Fruit fly (Drosophila melanogaster) whole organism, embryonic: ENCODE measurements around the gene kud.

ENCODE experiments used
- Awh ChIP-seq: fragments of 200-800 bp; sonication (Bioruptor generic); IDR thresholded peaks from 2 replicates; pipeline ENCODE4, ENCODE4 v1.3.6; 2022; ENCODE audit warnings: missing biosample characterization, missing genetic modification characterization
- CG10959 ChIP-seq: fragments of 200-800 bp; sonication (Bioruptor generic); IDR thresholded peaks from 2 replicates; pipeline ENCODE4 v1.3.6; 2022; ENCODE audit warnings: missing biosample characterization, missing genetic modification characterization
- CG12236 ChIP-seq: fragments of 200-800 bp; sonication (Bioruptor generic); optimal IDR thresholded peaks from 2 replicates; lab custom pipeline; 2016; ENCODE audit warnings: missing biosample characterization, missing genetic modification characterization
- CG12744 ChIP-seq: fragments of 200-800 bp; sonication (Bioruptor generic); optimal IDR thresholded peaks from 2 replicates; lab custom pipeline; 2016; ENCODE audit warnings: missing biosample characterization, missing genetic modification characterization
- CG13624 ChIP-seq: fragments of 200-800 bp; sonication (Bioruptor generic); optimal IDR thresholded peaks from 2 replicates; lab custom pipeline; 2016; ENCODE audit warnings: missing biosample characterization, missing genetic modification characterization
- CG31441 ChIP-seq: fragments of 200-800 bp; sonication (Bioruptor generic); IDR thresholded peaks from 2 replicates; pipeline ENCODE4 v1.3.6; 2022; ENCODE audit warnings: missing biosample characterization, missing genetic modification characterization
- CG3726 ChIP-seq: fragments of 200-800 bp; sonication (Bioruptor generic); IDR thresholded peaks from 3 replicates; pipeline ENCODE4, ENCODE4 v1.3.6; 2022; ENCODE audit warnings: missing biosample characterization, missing genetic modification characterization
- CG4617 ChIP-seq: fragments of 200-800 bp; sonication (Bioruptor generic); optimal IDR thresholded peaks from 3 replicates; lab custom pipeline; 2016; ENCODE audit warnings: missing biosample characterization, missing genetic modification characterization, borderline replicate concordance
- CG4730 ChIP-seq: fragments of 200-800 bp; sonication (Bioruptor generic); IDR thresholded peaks from 2 replicates; pipeline ENCODE4 v1.3.6; 2022; ENCODE audit warnings: missing biosample characterization, missing genetic modification characterization
- CG5953 ChIP-seq: fragments of 200-800 bp; sonication (Bioruptor generic); IDR thresholded peaks from 2 replicates; pipeline ENCODE4 v1.3.6; 2022; ENCODE audit warnings: missing biosample characterization, missing genetic modification characterization
- CG6254 ChIP-seq: fragments of 200-800 bp; sonication (Bioruptor generic); optimal IDR thresholded peaks from 3 replicates; lab custom pipeline; 2017; ENCODE audit warnings: mild to moderate bottlenecking, missing biosample characterization, missing genetic modification reagents, missing genetic modification characterization
- CG6689 ChIP-seq: fragments of 200-800 bp; sonication (Bioruptor generic); IDR thresholded peaks from 2 replicates; pipeline ENCODE4 v1.3.6; 2022; ENCODE audit warnings: missing biosample characterization, missing genetic modification characterization
- CG6791 ChIP-seq: fragments of 200-800 bp; sonication (Bioruptor generic); IDR thresholded peaks from 3 replicates; pipeline ENCODE4 v1.3.6; 2022; ENCODE audit warnings: missing biosample characterization, missing genetic modification characterization; ENCODE audit not compliant: partially characterized antibody
- CG7271 ChIP-seq: fragments of 200-800 bp; sonication (Bioruptor generic); optimal IDR thresholded peaks from 2 replicates; lab custom pipeline; 2018; ENCODE audit warnings: missing biosample characterization, mild to moderate bottlenecking, missing genetic modification characterization, moderate library complexity
- CG7839 ChIP-seq: fragments of 200-800 bp; sonication (Bioruptor generic); optimal IDR thresholded peaks from 3 replicates; lab custom pipeline; 2018; ENCODE audit warnings: missing biosample characterization, mild to moderate bottlenecking, missing genetic modification characterization, moderate library complexity
- CG8281 ChIP-seq: fragments of 200-800 bp; sonication (Bioruptor generic); optimal IDR thresholded peaks from 2 replicates; lab custom pipeline; 2018; ENCODE audit warnings: missing biosample characterization, mild to moderate bottlenecking, missing genetic modification characterization, moderate library complexity
- CG8290 ChIP-seq, 3 experiments: fragments of 200-800 bp; sonication (Bioruptor generic); optimal IDR thresholded peaks; 2 replicates each; lab custom pipeline; 2016 to 2019; ENCODE audit warnings: missing biosample characterization in 3 of 3, missing genetic modification characterization in 3 of 3, mild to moderate bottlenecking in 2 of 3, moderate library complexity in 1 of 3
- CG9797 ChIP-seq: fragments of 200-800 bp; sonication (Bioruptor generic); optimal IDR thresholded peaks from 3 replicates; lab custom pipeline; 2018; ENCODE audit warnings: missing biosample characterization, mild to moderate bottlenecking, missing genetic modification characterization
- E2f2 ChIP-seq: fragments of 200-800 bp; sonication (Bioruptor generic); IDR thresholded peaks from 2 replicates; pipeline ENCODE4 v1.3.6; 2022; ENCODE audit warnings: missing biosample characterization, missing genetic modification characterization
- Ets97D ChIP-seq: fragments of 200-800 bp; sonication (Bioruptor generic); optimal IDR thresholded peaks from 3 replicates; lab custom pipeline; 2016; ENCODE audit warnings: missing biosample characterization, missing genetic modification characterization
- Hmr ChIP-seq: fragments of 200-800 bp; sonication (Bioruptor generic); optimal IDR thresholded peaks from 3 replicates; lab custom pipeline; 2017; ENCODE audit warnings: mild to moderate bottlenecking, missing biosample characterization, missing genetic modification reagents, missing genetic modification characterization
- Hsf ChIP-seq: fragments of 200-800 bp; sonication (Bioruptor generic); optimal IDR thresholded peaks from 3 replicates; lab custom pipeline; 2016; ENCODE audit warnings: missing biosample characterization, missing genetic modification characterization
- Meics ChIP-seq: fragments of 200-800 bp; sonication (Bioruptor generic); optimal IDR thresholded peaks from 2 replicates; lab custom pipeline; 2017; ENCODE audit warnings: missing biosample characterization, mild to moderate bottlenecking, missing genetic modification characterization
- NC2α ChIP-seq: fragments of 200-800 bp; sonication (Bioruptor generic); optimal IDR thresholded peaks from 2 replicates; lab custom pipeline; 2016; ENCODE audit warnings: missing biosample characterization, missing genetic modification characterization
- Poxn ChIP-seq: fragments of 200-800 bp; sonication (Bioruptor generic); IDR thresholded peaks from 2 replicates; pipeline ENCODE4 v1.3.6; 2022; ENCODE audit warnings: missing biosample characterization, missing genetic modification characterization
- Ptx1 ChIP-seq: fragments of 200-800 bp; sonication (Bioruptor generic); IDR thresholded peaks from 2 replicates; pipeline ENCODE4 v1.3.6; 2022; ENCODE audit warnings: missing biosample characterization, missing genetic modification characterization
- Sry-δ ChIP-seq: fragments of 200-800 bp; sonication (Bioruptor generic); optimal IDR thresholded peaks from 2 replicates; lab custom pipeline; 2016; ENCODE audit warnings: missing biosample characterization, missing genetic modification characterization
- Ssrp ChIP-seq: fragments of 200-800 bp; sonication (Bioruptor generic); optimal IDR thresholded peaks from 2 replicates; lab custom pipeline; 2018; ENCODE audit warnings: missing biosample characterization, mild to moderate bottlenecking, missing genetic modification characterization, moderate library complexity
- Stat92E ChIP-seq, 3 experiments: fragments of >200 bp in 2 of 3; fragments of 200-800 bp in 1 of 3; sonication (Bioruptor generic) in 1 of 3; optimal IDR thresholded peaks; 2 replicates each; lab custom pipeline; 2017 to 2019; ENCODE audit warnings: missing biosample characterization in 3 of 3, missing genetic modification characterization in 3 of 3, mild to moderate bottlenecking in 1 of 3, moderate library complexity in 1 of 3
- TFAM ChIP-seq: fragments of 200-800 bp; sonication (Bioruptor generic); optimal IDR thresholded peaks from 2 replicates; lab custom pipeline; 2017; ENCODE audit warnings: missing biosample characterization, missing genetic modification characterization, inconsistent platforms
- Usf ChIP-seq: fragments of 200-800 bp; sonication (Bioruptor generic); optimal IDR thresholded peaks from 2 replicates; lab custom pipeline; 2017; ENCODE audit warnings: missing genotype, missing biosample characterization, missing genetic modification characterization
- YL-1 ChIP-seq: fragments of 200-800 bp; sonication (Bioruptor generic); optimal IDR thresholded peaks from 3 replicates; lab custom pipeline; 2017; ENCODE audit warnings: missing biosample characterization, mild to moderate bottlenecking, missing genetic modification characterization
- ab ChIP-seq: fragments of 200-800 bp; sonication (Bioruptor generic); optimal IDR thresholded peaks from 2 replicates; lab custom pipeline; 2016; ENCODE audit warnings: missing biosample characterization, missing genetic modification characterization
- br ChIP-seq: fragments of >200 bp; optimal IDR thresholded peaks from 2 replicates; lab custom pipeline; 2017
- bsh ChIP-seq, 2 experiments: fragments of 200-800 bp; sonication (Bioruptor generic); optimal IDR thresholded peaks; 2 replicates each; lab custom pipeline; 2017 to 2018; ENCODE audit warnings: mild to moderate bottlenecking in 2 of 2, missing biosample characterization in 2 of 2, missing genetic modification characterization in 2 of 2, moderate library complexity in 1 of 2
- chif ChIP-seq, 2 experiments: fragments of 200-800 bp; sonication (Bioruptor generic); optimal IDR thresholded peaks; 3 replicates each; lab custom pipeline; 2016; ENCODE audit warnings: missing biosample characterization in 2 of 2, missing genetic modification characterization in 2 of 2
- dimm ChIP-seq: fragments of 200-800 bp; sonication (Bioruptor generic); IDR thresholded peaks from 2 replicates; pipeline ENCODE4 v1.3.6; 2022; ENCODE audit warnings: missing biosample characterization, missing genetic modification characterization
- fru ChIP-seq: fragments of >200 bp; optimal IDR thresholded peaks from 2 replicates; lab custom pipeline; 2017
- gcm2 ChIP-seq: fragments of 200-800 bp; sonication (Bioruptor generic); optimal IDR thresholded peaks from 2 replicates; lab custom pipeline; 2016; ENCODE audit warnings: missing biosample characterization, missing genetic modification characterization
- lov ChIP-seq, 2 experiments: fragments of 200-800 bp in 1 of 2; fragments of >200 bp in 1 of 2; sonication (Bioruptor generic) in 1 of 2; IDR thresholded peaks in 1 of 2; optimal IDR thresholded peaks in 1 of 2; 2 replicates in 1 of 2; 3 replicates in 1 of 2; pipeline versions ENCODE4 v1.3.6 to Lab custom; 2017 to 2022; ENCODE audit warnings: missing biosample characterization in 1 of 2, missing genetic modification characterization in 1 of 2
- nerfin-1 ChIP-seq: fragments of 200-800 bp; sonication (Bioruptor generic); optimal IDR thresholded peaks from 3 replicates; lab custom pipeline; 2019; ENCODE audit warnings: missing biosample characterization, mild to moderate bottlenecking, missing genetic modification characterization, moderate library complexity
- nerfin-2 ChIP-seq: fragments of 200-800 bp; sonication (Bioruptor generic); IDR thresholded peaks from 2 replicates; pipeline ENCODE4 v1.3.6; 2022; ENCODE audit warnings: missing biosample characterization, missing genetic modification characterization; ENCODE audit not compliant: partially characterized antibody
- phol ChIP-seq: fragments of 200-800 bp; sonication (Bioruptor generic); optimal IDR thresholded peaks from 3 replicates; lab custom pipeline; 2018; ENCODE audit warnings: missing biosample characterization, mild to moderate bottlenecking, missing genetic modification characterization, moderate library complexity
- pnt ChIP-seq: fragments of 200-800 bp; sonication (Bioruptor generic); optimal IDR thresholded peaks from 3 replicates; lab custom pipeline; 2016; ENCODE audit warnings: missing biosample characterization, missing genetic modification characterization
- ranshi ChIP-seq: fragments of 200-800 bp; sonication (Bioruptor generic); IDR thresholded peaks from 2 replicates; pipeline ENCODE4 v1.3.6; 2022; ENCODE audit warnings: missing biosample characterization, missing genetic modification characterization
- rib ChIP-seq: fragments of 200-800 bp; sonication (Bioruptor generic); IDR thresholded peaks from 2 replicates; pipeline ENCODE4 v1.3.6; 2022; ENCODE audit warnings: missing biosample characterization, missing genetic modification characterization
- row ChIP-seq: fragments of 200-800 bp; sonication (Bioruptor generic); IDR thresholded peaks from 3 replicates; pipeline ENCODE4 v1.3.6; 2022; ENCODE audit warnings: missing biosample characterization, missing genetic modification characterization
- schlank ChIP-seq: fragments of 200-800 bp; sonication (Bioruptor generic); optimal IDR thresholded peaks from 2 replicates; lab custom pipeline; 2018; ENCODE audit warnings: missing biosample characterization, mild to moderate bottlenecking, missing genetic modification characterization
- tio ChIP-seq: fragments of 200-800 bp; sonication (Bioruptor generic); optimal IDR thresholded peaks from 2 replicates; lab custom pipeline; 2017; ENCODE audit warnings: missing biosample characterization, missing genetic modification characterization, inconsistent platforms
- toy ChIP-seq: fragments of 200-800 bp; sonication (Bioruptor generic); IDR thresholded peaks from 2 replicates; pipeline ENCODE4 v1.3.6; 2022; ENCODE audit warnings: missing biosample characterization, missing genetic modification characterization

kud gene

dm6 chr3L:16872487-16872955 is 27.7 kb upstream of the kud start (continued):
- TF ChIP-seq Ptx1 (GFP tag; lab: Robert Waterston, UW): peak; percentile 74
- TF ChIP-seq CG6689 (GFP tag; lab: Robert Waterston, UW): peak; percentile 73
- TF ChIP-seq Ets97D (GFP tag; lab: Kevin White, UChicago): no peak
- no peak for TF ChIP-seq CG9797
- peak; percentile 72 for TF ChIP-seq Ssrp (tag; lab: Kevin White, UChicago)
- TF ChIP-seq CG12744 (GFP tag; lab: Kevin White, UChicago): no peak
- peak; percentile 53; the same call in 1 of the 2 replicates for TF ChIP-seq ranshi
- TF ChIP-seq bsh (GFP tag; optimal IDR thresholded peaks at IDR 0.05; lab: Kevin White, UChicago): peak; percentile 68 to 70
- peak; percentile 37 for TF ChIP-seq gcm2
- peak; percentile 50 for TF ChIP-seq CG6254 (GFP tag; lab: Kevin White, UChicago)
- peak; percentile 22 for TF ChIP-seq schlank (tag; lab: Kevin White, UChicago)
- peak; percentile 10 for TF ChIP-seq CG4617 (GFP tag; lab: Kevin White, UChicago)
- peak; percentile 45 for TF ChIP-seq CG12236 (GFP tag; lab: Kevin White, UChicago)
- no peak for TF ChIP-seq CG8290 (GFP tag; optimal IDR thresholded peaks at IDR 0.05; lab: Kevin White, UChicago)
- peak in 1 of 2 experiments; percentile 70 for TF ChIP-seq CG8290 (tag; optimal IDR thresholded peaks at IDR 0.05; lab: Kevin White, UChicago)
- no peak for TF ChIP-seq NC2α
- peak; percentile 76 for TF ChIP-seq nerfin-1 (tag; lab: Kevin White, UChicago)
- TF ChIP-seq dimm (GFP tag; lab: Robert Waterston, UW): no peak
- TF ChIP-seq br (lab: Kevin White, UChicago): no peak
- TF ChIP-seq fru (lab: Kevin White, UChicago): no peak
- no peak for TF ChIP-seq TFAM (GFP tag; lab: Kevin White, UChicago)
- TF ChIP-seq CG7839 (tag; lab: Kevin White, UChicago): peak; percentile 80
- no peak; the same call in 1 of the 2 replicates for TF ChIP-seq CG5953 (GFP tag; lab: Robert Waterston, UW)
- TF ChIP-seq nerfin-2 (GFP tag; lab: Robert Waterston, UW): no peak
- TF ChIP-seq pnt (GFP tag; lab: Kevin White, UChicago): peak; percentile 18
- TF ChIP-seq row (GFP tag; lab: Robert Waterston, UW): peak; percentile 74
- TF ChIP-seq Hmr (GFP tag; lab: Kevin White, UChicago): peak; percentile 83
- peak; percentile 75 for TF ChIP-seq tio (GFP tag; lab: Kevin White, UChicago)
- TF ChIP-seq E2f2 (GFP tag; lab: Robert Waterston, UW): 0 out of 2 replicates have a peak, but pooled peaks have one; percentile 39
- no peak for TF ChIP-seq CG6791
- no peak for TF ChIP-seq ab (GFP tag; lab: Kevin White, UChicago)
- no peak for TF ChIP-seq Stat92E (GFP tag; optimal IDR thresholded peaks at IDR 0.05; lab: Kevin White, UChicago)
- 0 out of 2 replicates have a peak, but pooled peaks have one; percentile 23 for TF ChIP-seq CG4730 (GFP tag; lab: Robert Waterston, UW)
- TF ChIP-seq toy (GFP tag; lab: Robert Waterston, UW): no peak
- peak; percentile 75 for TF ChIP-seq Hsf (GFP tag; lab: Kevin White, UChicago)
- TF ChIP-seq Awh: 0 out of 2 replicates have a peak, but pooled peaks have one; percentile 9
- no peak for TF ChIP-seq CG10959 (GFP tag; lab: Robert Waterston, UW)
- peak; percentile 39 for TF ChIP-seq Usf
- peak; percentile 61 for TF ChIP-seq CG8281 (tag; lab: Kevin White, UChicago)
- peak; percentile 78 for TF ChIP-seq Meics (GFP tag; lab: Kevin White, UChicago)
- TF ChIP-seq CG3726 (GFP tag; lab: Robert Waterston, UW): no peak
- no peak for TF ChIP-seq CG7271
- TF ChIP-seq CG13624: peak; percentile 25
- peak; percentile 82 for TF ChIP-seq phol (tag; lab: Kevin White, UChicago)
- no peak for TF ChIP-seq lov (optimal IDR thresholded peaks at IDR 0.05; lab: Kevin White, UChicago)
- TF ChIP-seq lov (GFP tag; IDR thresholded peaks at IDR 0.05; lab: Robert Waterston, UW): no peak
- TF ChIP-seq YL-1 (GFP tag; lab: Kevin White, UChicago): no peak
- peak; percentile 53; the same call in 1 of the 2 replicates for TF ChIP-seq rib (GFP tag; lab: Robert Waterston, UW)
- peak; percentile 69 for TF ChIP-seq CG31441 (GFP tag; lab: Robert Waterston, UW)
- TF ChIP-seq Sry-δ: peak; percentile 41
- peak; percentile 47 to 57 for TF ChIP-seq chif (GFP tag; optimal IDR thresholded peaks at IDR 0.05; lab: Kevin White, UChicago)
- TF ChIP-seq Poxn (GFP tag; lab: Robert Waterston, UW): no peak
